Fruit fly (Drosophila melanogaster): ENCODE data around the gene CG9988.

CG9988 gene

DNA sequence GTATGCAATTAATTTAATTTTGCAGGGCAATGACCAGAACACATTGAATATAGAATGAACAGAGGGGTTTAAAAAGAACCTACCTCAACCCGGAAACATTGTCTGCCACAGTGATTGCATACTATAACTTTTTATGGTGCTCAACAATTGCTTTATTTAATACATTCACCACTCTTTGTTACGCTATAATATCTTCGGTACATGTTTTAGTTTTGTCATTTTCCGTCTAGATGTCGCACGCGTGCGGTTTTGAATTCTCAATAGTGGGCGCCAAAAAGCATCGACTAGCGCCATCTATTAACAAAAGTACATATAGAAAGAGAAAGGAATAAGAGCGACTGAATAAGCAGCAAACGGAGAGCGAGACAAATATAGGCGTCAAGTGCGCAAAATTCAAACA is 35.9 kb downstream of the CG9988 start (continued):
- TF ChIP-seq CG18599 (GFP tag; optimal IDR thresholded peaks at IDR 0.05) (peak; percentile 47), CG16813 (GFP tag; IDR thresholded peaks at IDR 0.05; ENCODE audit: partially characterized antibody) (peak; percentile 10; the same call in 1 of the 3 replicates), croc (GFP tag; conservative IDR thresholded peaks at IDR 0.05) (peak; percentile 65; the same call in 2 of the 3 replicates), CG4730 (GFP tag; IDR thresholded peaks at IDR 0.05) (peak; percentile 86), Eip74EF (GFP tag; optimal IDR thresholded peaks at IDR 0.05) (peak in 1 of 2 experiments; percentile 87), z (GFP tag; IDR thresholded peaks at IDR 0.05) (no peak; the same call in 2 of the 3 replicates), Mes4 (GFP tag; optimal IDR thresholded peaks at IDR 0.05) (peak; percentile 90), Gug (GFP tag; IDR thresholded peaks at IDR 0.05) (peak; percentile 88), CG42726 (GFP tag; IDR thresholded peaks at IDR 0.05; ENCODE audit: partially characterized antibody) (peak; percentile 84; the same call in 1 of the 2 replicates), NK7.1 (GFP tag; optimal IDR thresholded peaks at IDR 0.05) (peak; percentile 86), org-1 (GFP tag; optimal IDR thresholded peaks at IDR 0.05) (peak; percentile 52), C15 (GFP tag; IDR thresholded peaks at IDR 0.05) (peak; percentile 63; the same call in 1 of the 3 replicates), CG3065 (GFP tag; optimal IDR thresholded peaks at IDR 0.05) (peak; percentile 68), danr (GFP tag; IDR thresholded peaks at IDR 0.05) (peak; percentile 45; the same call in 1 of the 2 replicates), CG12744 (GFP tag; optimal IDR thresholded peaks at IDR 0.05) (peak; percentile 81), caup (GFP tag; optimal IDR thresholded peaks at IDR 0.05; ENCODE audit: severe bottlenecking) (peak; percentile 87), pb (GFP tag; optimal IDR thresholded peaks at IDR 0.05) (peak; percentile 88), CG12942 (GFP tag; optimal IDR thresholded peaks at IDR 0.05) (peak; percentile 74), Jarid2 (GFP tag; optimal IDR thresholded peaks at IDR 0.05) (peak; percentile 56), bab2 (GFP tag; optimal IDR thresholded peaks at IDR 0.05) (peak; percentile 90), NfI (GFP tag; optimal IDR thresholded peaks at IDR 0.05) (peak; percentile 94), CG1024 (GFP tag; IDR thresholded peaks at IDR 0.05) (peak; percentile 88), vvl (GFP tag; IDR thresholded peaks at IDR 0.05) (peak; percentile 94), CG17829 (tag; optimal IDR thresholded peaks at IDR 0.05) (no peak), zen2 (GFP tag; IDR thresholded peaks at IDR 0.05; ENCODE audit: partially characterized antibody) (no peak), hkb (optimal IDR thresholded peaks at IDR 0.05) (no peak), hkb (GFP tag; IDR thresholded peaks at IDR 0.05) (peak; percentile 79), CG11093 (GFP tag; IDR thresholded peaks at IDR 0.05) (peak; percentile 54; the same call in 2 of the 3 replicates), crc (GFP tag; optimal IDR thresholded peaks at IDR 0.05) (peak; percentile 18), lab (GFP tag; optimal IDR thresholded peaks at IDR 0.05) (peak; percentile 82), Ptx1 (GFP tag; IDR thresholded peaks at IDR 0.05) (peak; percentile 91), CG17612 (GFP tag; IDR thresholded peaks at IDR 0.05) (peak; percentile 25; the same call in 1 of the 2 replicates), Mrtf (GFP tag; IDR thresholded peaks at IDR 0.05) (peak; percentile 89), Ssrp (tag; optimal IDR thresholded peaks at IDR 0.05) (peak; percentile 65), CG6791 (GFP tag; IDR thresholded peaks at IDR 0.05; ENCODE audit: partially characterized antibody) (no peak; the same call in 2 of the 3 replicates), crol (GFP tag; IDR thresholded peaks at IDR 0.05) (no peak), odd (GFP tag; optimal IDR thresholded peaks at IDR 0.05) (no peak), CG10147 (GFP tag; optimal IDR thresholded peaks at IDR 0.05) (no peak), CrebB (tag; optimal IDR thresholded peaks at IDR 0.05) (no peak), seq (GFP tag; IDR thresholded peaks at IDR 0.05) (peak; percentile 36), Sry-β (GFP tag; optimal IDR thresholded peaks at IDR 0.05) (peak; percentile 49), CG4424 (GFP tag; optimal IDR thresholded peaks at IDR 0.05) (peak; percentile 80), ind (GFP tag; optimal IDR thresholded peaks at IDR 0.05) (peak; percentile 84), knrl (GFP tag; IDR thresholded peaks at IDR 0.05; ENCODE audit: partially characterized antibody) (peak; percentile 46; the same call in 1 of the 3 replicates), CG4854 (GFP tag; optimal IDR thresholded peaks at IDR 0.05) (no peak), Dek (tag; optimal IDR thresholded peaks at IDR 0.05) (peak; percentile 73), luna (GFP tag; optimal IDR thresholded peaks at IDR 0.05) (no peak), CG16779 (GFP tag; IDR thresholded peaks at IDR 0.05) (peak; percentile 71), oc (tag; optimal IDR thresholded peaks at IDR 0.05) (peak; percentile 40), NC2β (GFP tag; optimal IDR thresholded peaks at IDR 0.05) (peak; percentile 93)

Measured in whole organism, embryonic.